Worm (Caenorhabditis elegans) whole organism, midembryonic: Measurements from ENCODE around the gene M199.9.
"Not testable (repeated sequence)": the region's sequence is repeated elsewhere in the genome, so short reads cannot be mapped to it uniquely, and the experiment has no call there.

Source experiments
- flt-1 ChIP-seq: fragments of 200-800 bp; sonication (Bioruptor generic); IDR thresholded peaks from 2 replicates; pipeline ENCODE4 v1.3.6; 2022; ENCODE audit warnings: missing genetic modification characterization, missing compliant biosample characterization
- klf-2 ChIP-seq: fragments of 200-800 bp; sonication (Bioruptor generic); conservative IDR thresholded peaks from 2 replicates; pipeline ENCODE4 v1.3.6; 2022; ENCODE audit warnings: missing genetic modification reagents, missing genetic modification characterization, missing compliant biosample characterization
- med-1 ChIP-seq: sonication (generic microtip); optimal IDR thresholded peaks from 2 replicates; lab custom pipeline; 2017; ENCODE audit warnings: missing genetic modification characterization, mild to moderate bottlenecking, missing compliant biosample characterization, antibody characterized with exemption, missing genetic modification reagents; ENCODE audit not compliant: insufficient read depth
- ref-1 ChIP-seq: fragments of 200-800 bp; sonication (Bioruptor generic); conservative IDR thresholded peaks from 2 replicates; pipeline ENCODE4 v1.3.6; 2022; ENCODE audit warnings: missing genetic modification reagents, missing genetic modification characterization, missing compliant biosample characterization
- tab-1 ChIP-seq: fragments of 200-800 bp; sonication (Bioruptor generic); IDR thresholded peaks from 2 replicates; pipeline ENCODE4 v1.3.6; 2022; ENCODE audit warnings: missing genetic modification characterization, missing compliant biosample characterization
- ztf-23 ChIP-seq: fragments of 200-800 bp; sonication (Bioruptor generic); IDR thresholded peaks from 2 replicates; pipeline ENCODE4 v1.3.6; 2022; ENCODE audit warnings: missing genetic modification reagents, missing genetic modification characterization, missing compliant biosample characterization

ce11 chrIV:15130189-15130588 is 2.6 kb upstream of the M199.9 start:
- not testable (repeated sequence) for TF ChIP-seq ztf-23 (GFP tag; lab: Robert Waterston, UW); flt-1 (GFP tag; lab: Robert Waterston, UW); med-1 (GFP tag; lab: Kevin White, UChicago); tab-1 (GFP tag; lab: Robert Waterston, UW); ref-1 (GFP tag; lab: Robert Waterston, UW)
- peak; percentile 67; the same call in 1 of the 2 replicates for TF ChIP-seq klf-2 (GFP tag; lab: Robert Waterston, UW)
